Worm (Caenorhabditis elegans) whole organism, late embryonic: ENCODE data around the gene T16H12.9.

Source experiments
- C08G9.2 ChIP-seq: sonication (generic microtip); optimal IDR thresholded peaks from 2 replicates; lab custom pipeline; 2016; ENCODE audit warnings: mild to moderate bottlenecking, missing genetic modification characterization, moderate library complexity, missing compliant biosample characterization
- F13H6.1 ChIP-seq: sonication (generic microtip); optimal IDR thresholded peaks from 2 replicates; lab custom pipeline; 2016; ENCODE audit warnings: missing genetic modification characterization, missing compliant biosample characterization
- Y22D7AL.16 ChIP-seq: sonication (generic microtip); optimal IDR thresholded peaks from 2 replicates; lab custom pipeline; 2016; ENCODE audit warnings: missing genetic modification characterization, missing compliant biosample characterization
- ahr-1 ChIP-seq: sonication (generic microtip); optimal IDR thresholded peaks from 2 replicates; lab custom pipeline; 2016; ENCODE audit warnings: missing genetic modification characterization, missing compliant biosample characterization
- ama-1 ChIP-seq: fragments of 150-350 bp; optimal IDR thresholded peaks from 2 replicates; lab custom pipeline; 2014
- ceh-14 ChIP-seq: sonication (generic microtip); optimal IDR thresholded peaks from 2 replicates; lab custom pipeline; 2016; ENCODE audit warnings: missing genotype, missing genetic modification characterization, missing compliant biosample characterization
- ceh-18 ChIP-seq: sonication (generic microtip); optimal IDR thresholded peaks from 2 replicates; lab custom pipeline; 2016; ENCODE audit warnings: missing genetic modification characterization, missing compliant biosample characterization
- ceh-19 ChIP-seq: fragments of 200-800 bp; sonication (Bioruptor generic); optimal IDR thresholded peaks from 2 replicates; lab custom pipeline; 2018; ENCODE audit warnings: mild to moderate bottlenecking, missing genetic modification characterization, missing compliant biosample characterization
- ceh-2 ChIP-seq: sonication (generic microtip); optimal IDR thresholded peaks from 2 replicates; lab custom pipeline; 2016; ENCODE audit warnings: missing genotype, missing genetic modification characterization, missing compliant biosample characterization
- ceh-31 ChIP-seq: sonication (generic microtip); optimal IDR thresholded peaks from 2 replicates; lab custom pipeline; 2016; ENCODE audit warnings: missing genetic modification characterization, missing compliant biosample characterization
- ceh-34 ChIP-seq: sonication (generic microtip); optimal IDR thresholded peaks from 2 replicates; lab custom pipeline; 2016; ENCODE audit warnings: mild to moderate bottlenecking, missing genetic modification characterization, missing compliant biosample characterization
- ceh-48 ChIP-seq: sonication (generic microtip); optimal IDR thresholded peaks from 2 replicates; lab custom pipeline; 2016; ENCODE audit warnings: missing genetic modification characterization, inconsistent platforms, missing compliant biosample characterization
- ceh-6 ChIP-seq: fragments of 200-800 bp; sonication (Bioruptor generic); optimal IDR thresholded peaks from 2 replicates; lab custom pipeline; 2018; ENCODE audit warnings: mild to moderate bottlenecking, missing genetic modification characterization, missing compliant biosample characterization
- dmd-4 ChIP-seq: sonication (generic microtip); optimal IDR thresholded peaks from 2 replicates; lab custom pipeline; 2016; ENCODE audit warnings: borderline replicate concordance, missing genetic modification characterization, missing compliant biosample characterization
- elt-2 ChIP-seq: sonication (generic microtip); optimal IDR thresholded peaks from 2 replicates; lab custom pipeline; 2016; ENCODE audit warnings: missing genetic modification reagents, missing genetic modification characterization, missing compliant biosample characterization
- ets-4 ChIP-seq: sonication (generic microtip); optimal IDR thresholded peaks from 2 replicates; lab custom pipeline; 2016; ENCODE audit warnings: missing genetic modification characterization, missing compliant biosample characterization
- eyg-1 ChIP-seq: sonication (generic microtip); optimal IDR thresholded peaks from 2 replicates; lab custom pipeline; 2016; ENCODE audit warnings: missing genotype, missing genetic modification characterization, missing compliant biosample characterization
- fax-1 ChIP-seq: sonication (generic microtip); optimal IDR thresholded peaks from 2 replicates; lab custom pipeline; 2016; ENCODE audit warnings: missing genotype, missing genetic modification characterization, missing compliant biosample characterization
- fkh-6 ChIP-seq: sonication (generic microtip); optimal IDR thresholded peaks from 2 replicates; lab custom pipeline; 2016; ENCODE audit warnings: missing genetic modification characterization, missing compliant biosample characterization
- gmeb-2 ChIP-seq: sonication (generic microtip); optimal IDR thresholded peaks from 2 replicates; lab custom pipeline; 2016; ENCODE audit warnings: missing genetic modification characterization, inconsistent platforms, missing compliant biosample characterization
- hlh-8 ChIP-seq: sonication (generic microtip); optimal IDR thresholded peaks from 2 replicates; lab custom pipeline; 2016; ENCODE audit warnings: missing genotype, missing genetic modification characterization, missing compliant biosample characterization
- lim-6 ChIP-seq: sonication (generic microtip); optimal IDR thresholded peaks from 2 replicates; lab custom pipeline; 2016; ENCODE audit warnings: missing genetic modification characterization, missing compliant biosample characterization
- madf-2 ChIP-seq: sonication (generic microtip); optimal IDR thresholded peaks from 2 replicates; lab custom pipeline; 2017; ENCODE audit warnings: missing genetic modification characterization, missing compliant biosample characterization
- mec-3 ChIP-seq: sonication (generic microtip); optimal IDR thresholded peaks from 2 replicates; lab custom pipeline; 2016; ENCODE audit warnings: borderline replicate concordance, missing genetic modification characterization, missing compliant biosample characterization
- nfya-1 ChIP-seq: sonication (generic microtip); optimal IDR thresholded peaks from 2 replicates; lab custom pipeline; 2017; ENCODE audit warnings: missing genetic modification characterization, mild to moderate bottlenecking, missing compliant biosample characterization, antibody characterized with exemption, moderate library complexity
- odd-2 ChIP-seq: sonication (generic microtip); optimal IDR thresholded peaks from 2 replicates; lab custom pipeline; 2017; ENCODE audit warnings: antibody characterized with exemption, mild to moderate bottlenecking, missing genetic modification characterization, missing compliant biosample characterization
- pag-3 ChIP-seq: sonication (generic microtip); optimal IDR thresholded peaks from 2 replicates; lab custom pipeline; 2016; ENCODE audit warnings: missing compliant biosample characterization, missing genetic modification characterization, borderline replicate concordance
- pqm-1 ChIP-seq: sonication (generic microtip); optimal IDR thresholded peaks from 2 replicates; lab custom pipeline; 2016; ENCODE audit warnings: missing genetic modification characterization, missing compliant biosample characterization
- pros-1 ChIP-seq: fragments of 150-350 bp; optimal IDR thresholded peaks from 2 replicates; lab custom pipeline; 2014; ENCODE audit warnings: missing biosample characterization, missing genetic modification reagents, missing genetic modification characterization
- ref-2 ChIP-seq: sonication (generic microtip); optimal IDR thresholded peaks from 2 replicates; lab custom pipeline; 2016; ENCODE audit warnings: missing genetic modification characterization, missing compliant biosample characterization
- rnt-1 ChIP-seq: sonication (generic microtip); optimal IDR thresholded peaks from 2 replicates; lab custom pipeline; 2016; ENCODE audit warnings: missing genetic modification characterization, missing compliant biosample characterization
- sdc-2 ChIP-seq: sonication (generic microtip); optimal IDR thresholded peaks from 2 replicates; lab custom pipeline; 2016; ENCODE audit warnings: missing genotype, missing genetic modification characterization, missing compliant biosample characterization
- sox-2 ChIP-seq: fragments of 200-800 bp; sonication (Bioruptor generic); IDR thresholded peaks from 2 replicates; pipeline ENCODE4 v1.3.6; 2022; ENCODE audit warnings: missing genetic modification reagents, missing genetic modification characterization, missing compliant biosample characterization
- sox-4 ChIP-seq: sonication (generic microtip); optimal IDR thresholded peaks from 2 replicates; lab custom pipeline; 2017; ENCODE audit warnings: mild to moderate bottlenecking, missing genetic modification characterization, inconsistent platforms, missing compliant biosample characterization
- syd-9 ChIP-seq: sonication (generic microtip); optimal IDR thresholded peaks from 2 replicates; lab custom pipeline; 2016; ENCODE audit warnings: mild to moderate bottlenecking, missing genetic modification characterization, moderate library complexity, missing compliant biosample characterization
- tbx-2 ChIP-seq: sonication (generic microtip); optimal IDR thresholded peaks from 2 replicates; lab custom pipeline; 2016; ENCODE audit warnings: missing genetic modification characterization, missing compliant biosample characterization
- tbx-7 ChIP-seq: sonication (generic microtip); optimal IDR thresholded peaks from 2 replicates; lab custom pipeline; 2016; ENCODE audit warnings: missing genotype, missing genetic modification characterization, missing compliant biosample characterization
- ttx-3 ChIP-seq: sonication (generic microtip); optimal IDR thresholded peaks from 2 replicates; lab custom pipeline; 2016; ENCODE audit warnings: missing genetic modification reagents, missing genetic modification characterization, missing compliant biosample characterization
- unc-3 ChIP-seq, 2 experiments: fragments of 200-800 bp in 1 of 2; sonication (Bioruptor generic) in 1 of 2; sonication (generic microtip) in 1 of 2; conservative IDR thresholded peaks in 1 of 2; optimal IDR thresholded peaks in 1 of 2; 2 replicates each; pipeline versions ENCODE4 v1.3.6 to Lab custom; 2016 to 2022; ENCODE audit warnings: missing compliant biosample characterization in 2 of 2, missing genetic modification characterization in 2 of 2, missing genetic modification reagents in 1 of 2
- unc-42 ChIP-seq: sonication (generic microtip); optimal IDR thresholded peaks from 2 replicates; lab custom pipeline; 2016; ENCODE audit warnings: missing genotype, missing genetic modification characterization, missing compliant biosample characterization
- unc-55 ChIP-seq: sonication (generic microtip); optimal IDR thresholded peaks from 2 replicates; lab custom pipeline; 2017; ENCODE audit warnings: missing biosample characterization, missing genetic modification reagents, missing genetic modification characterization
- unc-86 ChIP-seq: sonication (generic microtip); optimal IDR thresholded peaks from 2 replicates; lab custom pipeline; 2016; ENCODE audit warnings: missing genetic modification characterization, missing compliant biosample characterization
- zip-5 ChIP-seq: sonication (generic microtip); optimal IDR thresholded peaks from 2 replicates; lab custom pipeline; 2016; ENCODE audit warnings: missing genetic modification characterization, missing compliant biosample characterization

The T16H12.9 gene

ce11 chrIII:10123586-10124233 is 14.6 kb downstream of the T16H12.9 start, which contains the start of gene ttll-4:
Gene ttll-4, plus strand, starts transcription at chrIII:10124183.
- no peak for TF ChIP-seq sox-4 (tag; lab: Kevin White, UChicago)
- peak; percentile 51 for TF ChIP-seq zip-5 (tag; lab: Kevin White, UChicago)
- peak; percentile 4 for TF ChIP-seq ttx-3 (tag; lab: Kevin White, UChicago)
- TF ChIP-seq ceh-2 (tag; lab: Kevin White, UChicago), result peak; percentile 85
- TF ChIP-seq Y22D7AL.16, result no peak
- peak; percentile 21 for TF ChIP-seq ceh-48
- TF ChIP-seq ceh-18, result peak; percentile 77
- TF ChIP-seq ets-4 (tag; lab: Kevin White, UChicago), result peak; percentile 63
- no peak for TF ChIP-seq ama-1 (lab: Kevin White, UChicago)
- peak; percentile 91 for TF ChIP-seq rnt-1 (tag; lab: Kevin White, UChicago)
- TF ChIP-seq ceh-31 (tag; lab: Kevin White, UChicago), result peak; percentile 96
- TF ChIP-seq dmd-4 (tag; lab: Kevin White, UChicago), result peak; percentile 79
- peak; percentile 47 for TF ChIP-seq F13H6.1 (tag; lab: Kevin White, UChicago)
- TF ChIP-seq lim-6, result peak; percentile 59
- TF ChIP-seq fkh-6 (tag; lab: Kevin White, UChicago), result peak; percentile 71
- peak; percentile 91 for TF ChIP-seq tbx-2
- peak; percentile 58 for TF ChIP-seq ahr-1 (tag; lab: Kevin White, UChicago)
- peak; percentile 15 for TF ChIP-seq nfya-1 (tag; lab: Kevin White, UChicago)
- TF ChIP-seq tbx-7 (tag; lab: Kevin White, UChicago), result peak; percentile 76
- peak; percentile 86 for TF ChIP-seq C08G9.2 (tag; lab: Kevin White, UChicago)
- TF ChIP-seq unc-3 (GFP tag; conservative IDR thresholded peaks at IDR 0.05; lab: Robert Waterston, UW), result no peak
- peak; percentile 46 for TF ChIP-seq unc-3 (tag; optimal IDR thresholded peaks at IDR 0.05; lab: Kevin White, UChicago)
- TF ChIP-seq ceh-19 (GFP tag; lab: Kevin White, UChicago), result peak; percentile 15
- peak; percentile 88 for TF ChIP-seq ref-2 (tag; lab: Kevin White, UChicago)
- TF ChIP-seq odd-2 (tag; lab: Kevin White, UChicago), result no peak
- TF ChIP-seq ceh-14 (tag; lab: Kevin White, UChicago), result peak; percentile 90
- peak; percentile 79 for TF ChIP-seq mec-3 (tag; lab: Kevin White, UChicago)
- TF ChIP-seq ceh-6, result peak; percentile 17
- no peak for TF ChIP-seq elt-2
- TF ChIP-seq pag-3 (tag; lab: Kevin White, UChicago), result peak; percentile 78
- TF ChIP-seq madf-2 (tag; lab: Kevin White, UChicago), result peak; percentile 27
- no peak for TF ChIP-seq unc-55 (GFP tag; lab: Kevin White, UChicago)
- peak; percentile 12 for TF ChIP-seq pqm-1 (tag; lab: Kevin White, UChicago)
- TF ChIP-seq fax-1 (tag; lab: Kevin White, UChicago), result peak; percentile 79
- TF ChIP-seq unc-86 (tag; lab: Kevin White, UChicago), result peak; percentile 58
- TF ChIP-seq syd-9, result peak; percentile 6
- no peak for TF ChIP-seq eyg-1
- TF ChIP-seq hlh-8 (tag; lab: Kevin White, UChicago), result peak; percentile 71
- TF ChIP-seq unc-42 (tag; lab: Kevin White, UChicago), result peak; percentile 89
- peak; percentile 26 for TF ChIP-seq sdc-2 (tag; lab: Kevin White, UChicago)
- peak; percentile 9 for TF ChIP-seq gmeb-2 (tag; lab: Kevin White, UChicago)
- TF ChIP-seq pros-1 (tag; lab: Kevin White, UChicago), result no peak
- no peak for TF ChIP-seq sox-2 (GFP tag; lab: Robert Waterston, UW)
- TF ChIP-seq ceh-34, result peak; percentile 78
